Worm (Caenorhabditis elegans) whole organism, L3 larva: ENCODE measurements around the gene srx-48.

Experiments
- ZK546.5 ChIP-seq: sonication (generic microtip); optimal IDR thresholded peaks from 2 replicates; lab custom pipeline; 2017; ENCODE audit warnings: missing biosample characterization, missing genetic modification characterization
- ama-1 ChIP-seq: fragments of 150-350 bp; optimal IDR thresholded peaks from 2 replicates; lab custom pipeline; 2018
- egl-5 ChIP-seq: fragments of 150-350 bp; optimal IDR thresholded peaks from 2 replicates; lab custom pipeline; 2017; ENCODE audit warnings: missing biosample characterization, missing genetic modification reagents, missing genetic modification characterization, inconsistent platforms
- elt-2 ChIP-seq: sonication (generic microtip); optimal IDR thresholded peaks from 2 replicates; lab custom pipeline; 2016; ENCODE audit warnings: missing genetic modification reagents, mild to moderate bottlenecking, missing genetic modification characterization, missing compliant biosample characterization
- jun-1 ChIP-seq: fragments of 150-350 bp; optimal IDR thresholded peaks from 2 replicates; lab custom pipeline; 2014; ENCODE audit warnings: missing biosample characterization, missing genetic modification reagents, missing genetic modification characterization
- nhr-12 ChIP-seq: fragments of 150-350 bp; optimal IDR thresholded peaks from 2 replicates; lab custom pipeline; 2014; ENCODE audit warnings: missing biosample characterization, missing genetic modification characterization
- nhr-28 ChIP-seq: fragments of 150-350 bp; optimal IDR thresholded peaks from 2 replicates; lab custom pipeline; 2014; ENCODE audit warnings: missing biosample characterization, missing genetic modification characterization
- tbx-2 ChIP-seq: sonication (generic microtip); optimal IDR thresholded peaks from 2 replicates; lab custom pipeline; 2016; ENCODE audit warnings: mild to moderate bottlenecking, missing genetic modification characterization, missing compliant biosample characterization
- unc-62 ChIP-seq: fragments of 150-350 bp; sonication (generic microtip); optimal IDR thresholded peaks from 4 replicates; lab custom pipeline; 2014; ENCODE audit warnings: missing biosample characterization, missing genetic modification reagents, missing genetic modification characterization
- ztf-4 ChIP-seq: fragments of 150-350 bp; optimal IDR thresholded peaks from 2 replicates; lab custom pipeline; 2014; ENCODE audit warnings: missing biosample characterization, missing genetic modification characterization

ce11 chrV:15337405-15337804 is 33.9 kb upstream of the srx-48 start, which contains the start of gene wrt-7:
- TF ChIP-seq nhr-12 (tag; lab: Kevin White, UChicago): no peak
- no peak for TF ChIP-seq ztf-4 (tag; lab: Kevin White, UChicago)
- no peak for TF ChIP-seq egl-5 (tag; lab: Kevin White, UChicago)
- TF ChIP-seq nhr-28 (tag; lab: Kevin White, UChicago): no peak
- TF ChIP-seq ama-1: no peak
- TF ChIP-seq unc-62: no peak
- TF ChIP-seq tbx-2 (tag; lab: Kevin White, UChicago): no peak
- TF ChIP-seq jun-1 (tag; lab: Kevin White, UChicago): no peak
- TF ChIP-seq elt-2: no peak
- TF ChIP-seq ZK546.5 (tag; lab: Kevin White, UChicago): no peak
